Fruit fly (Drosophila melanogaster) whole organism, adult: Measurements from ENCODE around the gene mRpS23.
A peak's percentile ranks its signal among the peaks of the same experiment; 100 is the strongest.

Experiments
- CG12768 ChIP-seq: fragments of 200-800 bp; sonication (Bioruptor generic); optimal IDR thresholded peaks from 2 replicates; lab custom pipeline; 2017; ENCODE audit warnings: missing biosample characterization, missing genetic modification characterization, mild to moderate bottlenecking, moderate library complexity, missing genetic modification reagents
- CG1620 ChIP-seq: fragments of 200-800 bp; sonication (Bioruptor generic); optimal IDR thresholded peaks from 2 replicates; lab custom pipeline; 2016; ENCODE audit warnings: missing biosample characterization, missing genetic modification characterization
- CG5204 ChIP-seq: fragments of 200-800 bp; sonication (Bioruptor generic); optimal IDR thresholded peaks from 2 replicates; lab custom pipeline; 2016; ENCODE audit warnings: missing biosample characterization, missing genetic modification characterization
- CG7045 ChIP-seq: fragments of 200-800 bp; sonication (Bioruptor generic); optimal IDR thresholded peaks from 2 replicates; lab custom pipeline; 2017; ENCODE audit warnings: missing biosample characterization, mild to moderate bottlenecking, missing genetic modification characterization
- Crg-1 ChIP-seq: fragments of 200-800 bp; sonication (Bioruptor generic); optimal IDR thresholded peaks from 2 replicates; lab custom pipeline; 2016; ENCODE audit warnings: missing biosample characterization, missing genetic modification characterization
- Mnt ChIP-seq: fragments of 200-800 bp; sonication (Bioruptor generic); optimal IDR thresholded peaks from 2 replicates; lab custom pipeline; 2016; ENCODE audit warnings: missing biosample characterization, mild to moderate bottlenecking, missing genetic modification characterization
- bab1 ChIP-seq: fragments of 200-800 bp; sonication (Bioruptor generic); optimal IDR thresholded peaks from 3 replicates; lab custom pipeline; 2019; ENCODE audit warnings: missing biosample characterization, mild to moderate bottlenecking, missing genetic modification characterization, moderate library complexity
- cic ChIP-seq: fragments of 200-800 bp; sonication (Bioruptor generic); optimal IDR thresholded peaks from 2 replicates; lab custom pipeline; 2017; ENCODE audit warnings: missing biosample characterization, mild to moderate bottlenecking, missing genetic modification characterization, moderate library complexity
- cnc ChIP-seq, 2 experiments: fragments of >200 bp; optimal IDR thresholded peaks; 2 replicates each; lab custom pipeline; 2017
- kay ChIP-seq: fragments of 200-800 bp; sonication (Bioruptor generic); peaks from one replicate; lab custom pipeline; 2016; ENCODE audit warnings: missing biosample characterization, missing genetic modification characterization, borderline replicate concordance
- tj ChIP-seq: fragments of 200-800 bp; sonication (Bioruptor generic); optimal IDR thresholded peaks from 3 replicates; lab custom pipeline; 2017; ENCODE audit warnings: missing biosample characterization, mild to moderate bottlenecking, missing genetic modification characterization, moderate library complexity

DNA sequence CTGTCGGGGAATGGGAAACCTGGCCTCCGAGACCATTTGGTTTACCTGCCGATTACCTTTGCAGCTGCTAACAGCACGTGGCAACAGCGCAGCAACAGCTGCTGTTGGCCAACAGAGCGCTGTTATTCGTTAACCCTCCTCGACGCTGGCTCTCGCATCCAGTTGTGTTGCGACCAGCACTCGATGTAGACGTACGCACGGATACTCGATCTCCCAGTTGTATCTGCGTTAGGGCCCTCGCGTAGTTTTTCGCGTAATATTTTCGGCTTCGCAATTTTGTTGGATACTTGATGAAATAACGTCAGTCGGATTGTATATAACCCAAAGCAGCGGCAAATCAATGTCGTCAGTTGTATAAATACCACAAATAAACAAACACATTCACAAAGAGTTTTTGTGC, 43.9 kb upstream of the mRpS23 start:
- TF ChIP-seq CG7045 (GFP tag; lab: Kevin White, UChicago) (no peak), cic (GFP tag; lab: Kevin White, UChicago) (peak; percentile 20), CG1620 (GFP tag; lab: Kevin White, UChicago) (no peak), cnc (optimal IDR thresholded peaks at IDR 0.05; lab: Kevin White, UChicago) (no peak), CG5204 (GFP tag; lab: Kevin White, UChicago) (no peak), Mnt (GFP tag; lab: Kevin White, UChicago) (peak; percentile 20), Crg-1 (GFP tag; lab: Kevin White, UChicago) (no peak), kay (GFP tag; lab: Kevin White, UChicago) (peak; percentile 85), bab1 (GFP tag; lab: Kevin White, UChicago) (peak; percentile 36), tj (GFP tag; lab: Kevin White, UChicago) (no peak), CG12768 (GFP tag; lab: Kevin White, UChicago) (no peak)
